Fruit fly (Drosophila melanogaster) whole organism, embryonic: ENCODE measurements around the gene nonA.

Source experiments
- Adf1 ChIP-seq: fragments of 200-800 bp; sonication (Bioruptor generic); IDR thresholded peaks from 2 replicates; pipeline ENCODE4 v1.3.6; 2022; ENCODE audit warnings: missing biosample characterization, missing genetic modification characterization
- Atf3 ChIP-seq: fragments of 200-800 bp; sonication (Bioruptor generic); optimal IDR thresholded peaks from 3 replicates; lab custom pipeline; 2016; ENCODE audit warnings: missing biosample characterization, missing genetic modification characterization
- CG11247 ChIP-seq: fragments of 200-800 bp; sonication (Bioruptor generic); IDR thresholded peaks from 2 replicates; pipeline ENCODE4 v1.3.6; 2022; ENCODE audit warnings: missing biosample characterization, missing genetic modification characterization
- CG11696 ChIP-seq: fragments of 200-800 bp; sonication (Bioruptor generic); IDR thresholded peaks from 2 replicates; pipeline ENCODE4 v1.3.6; 2022; ENCODE audit warnings: missing biosample characterization, missing genetic modification characterization
- CG13424 ChIP-seq: fragments of 200-800 bp; sonication (Bioruptor generic); optimal IDR thresholded peaks from 2 replicates; lab custom pipeline; 2019; ENCODE audit warnings: missing biosample characterization, mild to moderate bottlenecking, missing genetic modification characterization, moderate library complexity
- CG13775 ChIP-seq: fragments of 200-800 bp; sonication (Bioruptor generic); optimal IDR thresholded peaks from 3 replicates; lab custom pipeline; 2017; ENCODE audit warnings: missing biosample characterization, mild to moderate bottlenecking, missing genetic modification characterization
- CG14667 ChIP-seq: fragments of 200-800 bp; sonication (Bioruptor generic); IDR thresholded peaks from 2 replicates; pipeline ENCODE4 v1.3.6; 2022; ENCODE audit warnings: missing biosample characterization, missing genetic modification characterization
- CG15269 ChIP-seq: fragments of 200-800 bp; sonication (Bioruptor generic); optimal IDR thresholded peaks from 2 replicates; lab custom pipeline; 2018; ENCODE audit warnings: missing biosample characterization, mild to moderate bottlenecking, missing genetic modification characterization, moderate library complexity
- CG17361 ChIP-seq: fragments of 200-800 bp; sonication (Bioruptor generic); IDR thresholded peaks from 3 replicates; pipeline ENCODE4 v1.3.6; 2022; ENCODE audit warnings: missing biosample characterization, missing genetic modification characterization
- CG17802 ChIP-seq: fragments of 200-800 bp; sonication (Bioruptor generic); optimal IDR thresholded peaks from 2 replicates; lab custom pipeline; 2018; ENCODE audit warnings: missing biosample characterization, mild to moderate bottlenecking, missing genetic modification characterization, moderate library complexity
- CG17829 ChIP-seq: fragments of 200-800 bp; optimal IDR thresholded peaks from 2 replicates; lab custom pipeline; 2019; ENCODE audit warnings: missing biosample characterization, mild to moderate bottlenecking, missing genetic modification characterization, moderate library complexity
- CG18262 ChIP-seq: fragments of 200-800 bp; optimal IDR thresholded peaks from 3 replicates; lab custom pipeline; 2019; ENCODE audit warnings: missing biosample characterization, mild to moderate bottlenecking, missing genetic modification characterization, moderate library complexity
- CG2116 ChIP-seq: fragments of 200-800 bp; sonication (Bioruptor generic); optimal IDR thresholded peaks from 3 replicates; lab custom pipeline; 2018; ENCODE audit warnings: missing biosample characterization, mild to moderate bottlenecking, missing genetic modification characterization
- CG4328 ChIP-seq: fragments of 200-800 bp; sonication (Bioruptor generic); optimal IDR thresholded peaks from 3 replicates; lab custom pipeline; 2017; ENCODE audit warnings: missing biosample characterization, missing genetic modification reagents, missing genetic modification characterization
- CG7987 ChIP-seq: fragments of 200-800 bp; sonication (Bioruptor generic); optimal IDR thresholded peaks from 2 replicates; lab custom pipeline; 2018; ENCODE audit warnings: missing biosample characterization, mild to moderate bottlenecking, missing genetic modification characterization, moderate library complexity
- CG8359 ChIP-seq: fragments of 200-800 bp; sonication (Bioruptor generic); optimal IDR thresholded peaks from 2 replicates; lab custom pipeline; 2017; ENCODE audit warnings: missing biosample characterization, mild to moderate bottlenecking, missing genetic modification characterization, borderline replicate concordance
- CG8944 ChIP-seq: fragments of 200-800 bp; sonication (Bioruptor generic); optimal IDR thresholded peaks from 3 replicates; lab custom pipeline; 2016; ENCODE audit warnings: missing biosample characterization, missing genetic modification characterization
- CG9876 ChIP-seq: fragments of 200-800 bp; sonication (Bioruptor generic); optimal IDR thresholded peaks from 2 replicates; lab custom pipeline; 2016; ENCODE audit warnings: missing biosample characterization, missing genetic modification characterization
- Dll ChIP-seq: fragments of 200-800 bp; sonication (Bioruptor generic); IDR thresholded peaks from 4 replicates; pipeline ENCODE4 v1.3.6; 2022; ENCODE audit warnings: missing biosample characterization, missing genetic modification characterization; ENCODE audit not compliant: partially characterized antibody
- Doc2 ChIP-seq: fragments of 200-800 bp; sonication (Bioruptor generic); IDR thresholded peaks from 2 replicates; pipeline ENCODE4 v1.3.6; 2022; ENCODE audit warnings: missing biosample characterization, missing genetic modification characterization
- Ets65A ChIP-seq: fragments of 200-800 bp; sonication (Bioruptor generic); peaks from one replicate; lab custom pipeline; 2016; ENCODE audit warnings: missing biosample characterization, missing genetic modification characterization
- GATAe ChIP-seq: fragments of 200-800 bp; sonication (Bioruptor generic); conservative IDR thresholded peaks from 2 replicates; pipeline ENCODE4 v1.3.6; 2022; ENCODE audit warnings: missing biosample characterization, missing genetic modification characterization
- HLH3B ChIP-seq: fragments of 200-800 bp; sonication (Bioruptor generic); IDR thresholded peaks from 2 replicates; pipeline ENCODE4 v1.3.6; 2022; ENCODE audit warnings: missing biosample characterization, missing genetic modification characterization
- HLH4C ChIP-seq: fragments of 200-800 bp; sonication (Bioruptor generic); IDR thresholded peaks from 3 replicates; pipeline ENCODE4 v1.3.6; 2022; ENCODE audit warnings: missing biosample characterization, missing genetic modification characterization; ENCODE audit not compliant: partially characterized antibody
- Hsf ChIP-seq: fragments of 200-800 bp; sonication (Bioruptor generic); optimal IDR thresholded peaks from 3 replicates; lab custom pipeline; 2016; ENCODE audit warnings: missing biosample characterization, missing genetic modification characterization
- MBD-R2 ChIP-seq: fragments of 200-800 bp; sonication (Bioruptor generic); IDR thresholded peaks from 2 replicates; pipeline ENCODE4 v1.3.6; 2022; ENCODE audit warnings: missing biosample characterization, missing genetic modification characterization
- Sox102F ChIP-seq: fragments of 200-800 bp; sonication (Bioruptor generic); optimal IDR thresholded peaks from 2 replicates; lab custom pipeline; 2018; ENCODE audit warnings: missing biosample characterization, mild to moderate bottlenecking, missing genetic modification characterization, moderate library complexity
- Ssrp ChIP-seq: fragments of 200-800 bp; sonication (Bioruptor generic); optimal IDR thresholded peaks from 2 replicates; lab custom pipeline; 2018; ENCODE audit warnings: missing biosample characterization, mild to moderate bottlenecking, missing genetic modification characterization, moderate library complexity
- Xrp1 ChIP-seq: fragments of 200-800 bp; sonication (Bioruptor generic); IDR thresholded peaks from 2 replicates; pipeline ENCODE4 v1.3.6; 2022; ENCODE audit warnings: missing biosample characterization, missing genetic modification characterization
- dmrt99B ChIP-seq: fragments of 200-800 bp; sonication (Bioruptor generic); optimal IDR thresholded peaks from 2 replicates; lab custom pipeline; 2018; ENCODE audit warnings: missing biosample characterization, mild to moderate bottlenecking, missing genetic modification characterization, moderate library complexity
- dpn ChIP-seq, 2 experiments: fragments of 200-800 bp; sonication (Bioruptor generic); optimal IDR thresholded peaks; 3 replicates each; lab custom pipeline; 2016; ENCODE audit warnings: missing biosample characterization in 2 of 2, missing genetic modification characterization in 2 of 2
- ftz-f1 ChIP-seq: fragments of 200-800 bp; sonication (Bioruptor generic); optimal IDR thresholded peaks from 2 replicates; lab custom pipeline; 2016; ENCODE audit warnings: missing biosample characterization, missing genetic modification characterization
- gt ChIP-seq: fragments of 200-800 bp; sonication (Bioruptor generic); IDR thresholded peaks from 2 replicates; pipeline ENCODE4 v1.3.6; 2022; ENCODE audit warnings: missing biosample characterization, missing genetic modification characterization
- jing ChIP-seq: fragments of 200-800 bp; sonication (Bioruptor generic); optimal IDR thresholded peaks from 2 replicates; lab custom pipeline; 2018; ENCODE audit warnings: missing biosample characterization, mild to moderate bottlenecking, missing genetic modification characterization
- lmd ChIP-seq: fragments of 200-800 bp; sonication (Bioruptor generic); IDR thresholded peaks from 2 replicates; pipeline ENCODE4 v1.3.6; 2022; ENCODE audit warnings: missing biosample characterization, missing genetic modification characterization
- lola ChIP-seq, 3 experiments: fragments of >200 bp in 2 of 3; fragments of 200-800 bp in 1 of 3; sonication (Bioruptor generic) in 1 of 3; optimal IDR thresholded peaks; 2 replicates each; lab custom pipeline; 2017 to 2019; ENCODE audit warnings: missing biosample characterization in 3 of 3, missing genetic modification characterization in 3 of 3, mild to moderate bottlenecking in 1 of 3, moderate library complexity in 1 of 3
- lov ChIP-seq, 2 experiments: fragments of 200-800 bp in 1 of 2; fragments of >200 bp in 1 of 2; sonication (Bioruptor generic) in 1 of 2; IDR thresholded peaks in 1 of 2; optimal IDR thresholded peaks in 1 of 2; 2 replicates in 1 of 2; 3 replicates in 1 of 2; pipeline versions ENCODE4 v1.3.6 to Lab custom; 2017 to 2022; ENCODE audit warnings: missing biosample characterization in 1 of 2, missing genetic modification characterization in 1 of 2
- mam ChIP-seq: fragments of 200-800 bp; sonication (Bioruptor generic); optimal IDR thresholded peaks from 3 replicates; lab custom pipeline; 2016; ENCODE audit warnings: missing biosample characterization, missing genetic modification characterization
- mirr ChIP-seq: fragments of 200-800 bp; sonication (Bioruptor generic); optimal IDR thresholded peaks from 3 replicates; lab custom pipeline; 2018; ENCODE audit warnings: missing biosample characterization, mild to moderate bottlenecking, missing genetic modification characterization
- nom ChIP-seq: fragments of 200-800 bp; sonication (Bioruptor generic); optimal IDR thresholded peaks from 2 replicates; lab custom pipeline; 2017; ENCODE audit warnings: missing biosample characterization, missing genetic modification characterization, mild to moderate bottlenecking, moderate library complexity, missing genetic modification reagents
- prd ChIP-seq, 3 experiments: fragments of >200 bp in 2 of 3; fragments of 200-800 bp in 1 of 3; sonication (Bioruptor generic) in 1 of 3; optimal IDR thresholded peaks in 2 of 3; IDR thresholded peaks in 1 of 3; 2 replicates in 2 of 3; 3 replicates in 1 of 3; pipeline versions ENCODE4 v1.3.6 to Lab custom; 2017 to 2022; ENCODE audit warnings: missing biosample characterization in 1 of 3, missing genetic modification characterization in 1 of 3
- pum ChIP-seq: fragments of 200-800 bp; sonication (Bioruptor generic); optimal IDR thresholded peaks from 2 replicates; lab custom pipeline; 2016; ENCODE audit warnings: missing biosample characterization, missing genetic modification characterization
- shn ChIP-seq: fragments of 200-800 bp; sonication (Bioruptor generic); optimal IDR thresholded peaks from 3 replicates; lab custom pipeline; 2016; ENCODE audit warnings: missing biosample characterization, missing genetic modification characterization
- so ChIP-seq: fragments of 200-800 bp; sonication (Bioruptor generic); IDR thresholded peaks from 3 replicates; pipeline ENCODE4 v1.3.6; 2022; ENCODE audit warnings: missing biosample characterization, missing genetic modification characterization
- trh ChIP-seq: fragments of 200-800 bp; sonication (Bioruptor generic); optimal IDR thresholded peaks from 2 replicates; lab custom pipeline; 2016; ENCODE audit warnings: missing biosample characterization, missing genetic modification characterization
- unpg ChIP-seq: fragments of 200-800 bp; sonication (Bioruptor generic); optimal IDR thresholded peaks from 3 replicates; lab custom pipeline; 2018; ENCODE audit warnings: missing biosample characterization, mild to moderate bottlenecking, missing genetic modification characterization, moderate library complexity
- vvl ChIP-seq: fragments of 200-800 bp; sonication (Bioruptor generic); IDR thresholded peaks from 2 replicates; pipeline ENCODE4 v1.3.6; 2022; ENCODE audit warnings: missing biosample characterization, missing genetic modification characterization
- wdn ChIP-seq: fragments of 200-800 bp; sonication (Bioruptor generic); IDR thresholded peaks from 2 replicates; pipeline ENCODE4 v1.3.6; 2022; ENCODE audit warnings: missing biosample characterization, missing genetic modification characterization
- zen ChIP-seq: fragments of 200-800 bp; sonication (Bioruptor generic); optimal IDR thresholded peaks from 3 replicates; lab custom pipeline; 2018; ENCODE audit warnings: missing biosample characterization, mild to moderate bottlenecking, missing genetic modification characterization, moderate library complexity
- zf30C ChIP-seq: fragments of 200-800 bp; sonication (Bioruptor generic); optimal IDR thresholded peaks from 3 replicates; lab custom pipeline; 2018; ENCODE audit warnings: missing biosample characterization, mild to moderate bottlenecking, missing genetic modification characterization

Gene nonA

dm6 chrX:16385942-16386392, 24.6 kb downstream of the nonA start (continued):
- TF ChIP-seq Dll (GFP tag; lab: Robert Waterston, UW), result no peak
- no peak for TF ChIP-seq Ets65A (GFP tag; lab: Kevin White, UChicago)
- peak; percentile 38 for TF ChIP-seq mirr (GFP tag; lab: Kevin White, UChicago)
- no peak for TF ChIP-seq CG11247 (GFP tag; lab: Robert Waterston, UW)
- TF ChIP-seq prd (optimal IDR thresholded peaks at IDR 0.05; lab: Kevin White, UChicago), result no peak
- no peak for TF ChIP-seq prd (GFP tag; IDR thresholded peaks at IDR 0.05; lab: Robert Waterston, UW)
- peak; percentile 52; the same call in 1 of the 3 replicates for TF ChIP-seq CG17361 (GFP tag; lab: Robert Waterston, UW)
- TF ChIP-seq Hsf (GFP tag; lab: Kevin White, UChicago), result no peak
- no peak for TF ChIP-seq lola (GFP tag; optimal IDR thresholded peaks at IDR 0.05; lab: Kevin White, UChicago)
- no peak for TF ChIP-seq GATAe (GFP tag; lab: Robert Waterston, UW)
- no peak for TF ChIP-seq HLH3B (GFP tag; lab: Robert Waterston, UW)
- TF ChIP-seq gt (GFP tag; lab: Robert Waterston, UW), result no peak
- peak; percentile 27 for TF ChIP-seq unpg (GFP tag; lab: Kevin White, UChicago)
- peak; percentile 16 for TF ChIP-seq CG4328 (GFP tag; lab: Kevin White, UChicago)
- no peak for TF ChIP-seq nom (GFP tag; lab: Kevin White, UChicago)
- no peak for TF ChIP-seq shn
- peak; percentile 26 for TF ChIP-seq CG17829
- TF ChIP-seq CG7987 (GFP tag; lab: Kevin White, UChicago), result no peak
- TF ChIP-seq CG9876 (GFP tag; lab: Kevin White, UChicago), result no peak
- TF ChIP-seq vvl (GFP tag; lab: Robert Waterston, UW), result 0 out of 2 replicates have a peak, but pooled peaks have one; percentile 22
- TF ChIP-seq CG2116, result no peak
- TF ChIP-seq lov (optimal IDR thresholded peaks at IDR 0.05; lab: Kevin White, UChicago), result no peak
- TF ChIP-seq lov (GFP tag; IDR thresholded peaks at IDR 0.05; lab: Robert Waterston, UW), result no peak
- peak; percentile 50 for TF ChIP-seq CG18262 (tag; lab: Kevin White, UChicago)
- no peak for TF ChIP-seq CG8359 (GFP tag; lab: Kevin White, UChicago)
- TF ChIP-seq Sox102F (GFP tag; lab: Kevin White, UChicago), result peak; percentile 21
- peak; percentile 27 for TF ChIP-seq CG13775
- TF ChIP-seq wdn, result no peak
- TF ChIP-seq Doc2 (GFP tag; lab: Robert Waterston, UW), result no peak
- no peak for TF ChIP-seq HLH4C (GFP tag; lab: Robert Waterston, UW)
- no peak for TF ChIP-seq CG17802 (tag; lab: Kevin White, UChicago)
- TF ChIP-seq ftz-f1 (GFP tag; lab: Kevin White, UChicago), result no peak
- no peak; the same call in 1 of the 2 replicates for TF ChIP-seq Xrp1 (GFP tag; lab: Robert Waterston, UW)
- TF ChIP-seq CG14667 (GFP tag; lab: Robert Waterston, UW), result no peak
- TF ChIP-seq Adf1, result no peak
- TF ChIP-seq CG8944 (GFP tag; lab: Kevin White, UChicago), result no peak
- TF ChIP-seq lmd (GFP tag; lab: Robert Waterston, UW), result 0 out of 2 replicates have a peak, but pooled peaks have one; percentile 13
- 0 out of 2 replicates have a peak, but pooled peaks have one; percentile 19 for TF ChIP-seq MBD-R2 (GFP tag; lab: Robert Waterston, UW)
- TF ChIP-seq Ssrp (tag; lab: Kevin White, UChicago), result peak; percentile 8
- peak; percentile 2 to 39 for TF ChIP-seq dpn (GFP tag; optimal IDR thresholded peaks at IDR 0.05; lab: Kevin White, UChicago)
- no peak for TF ChIP-seq zf30C (GFP tag; lab: Kevin White, UChicago)
- peak; percentile 45 for TF ChIP-seq CG15269
- no peak for TF ChIP-seq so (GFP tag; lab: Robert Waterston, UW)
- no peak for TF ChIP-seq zen
- no peak for TF ChIP-seq jing (GFP tag; lab: Kevin White, UChicago)
- no peak for TF ChIP-seq mam (GFP tag; lab: Kevin White, UChicago)
- peak; percentile 35 for TF ChIP-seq CG13424 (tag; lab: Kevin White, UChicago)
- peak; percentile 81 for TF ChIP-seq CG11696 (GFP tag; lab: Robert Waterston, UW)
- TF ChIP-seq dmrt99B (tag; lab: Kevin White, UChicago), result peak; percentile 56
- TF ChIP-seq trh (GFP tag; lab: Kevin White, UChicago), result no peak
- no peak for TF ChIP-seq Atf3
- peak; percentile 6 for TF ChIP-seq pum (GFP tag; lab: Kevin White, UChicago)
